Fruit fly (Drosophila melanogaster) whole organism, embryonic: Measurements from ENCODE around the gene CG15773.

Experiments used
- CG10147 ChIP-seq: fragments of 200-800 bp; sonication (Bioruptor generic); optimal IDR thresholded peaks from 2 replicates; lab custom pipeline; 2019; ENCODE audit warnings: missing biosample characterization, mild to moderate bottlenecking, missing genetic modification characterization, moderate library complexity
- CG10321 ChIP-seq: fragments of 200-800 bp; sonication (Bioruptor generic); IDR thresholded peaks from 2 replicates; pipeline ENCODE4 v1.3.6; 2022; ENCODE audit warnings: missing biosample characterization, missing genetic modification characterization
- CG11504 ChIP-seq: fragments of 200-800 bp; sonication (Bioruptor generic); optimal IDR thresholded peaks from 3 replicates; lab custom pipeline; 2019; ENCODE audit warnings: missing biosample characterization, mild to moderate bottlenecking, missing genetic modification characterization, moderate library complexity
- CG11723 ChIP-seq: fragments of 200-800 bp; sonication (Bioruptor generic); optimal IDR thresholded peaks from 2 replicates; lab custom pipeline; 2017; ENCODE audit warnings: missing biosample characterization, mild to moderate bottlenecking, missing genetic modification characterization
- CG13894 ChIP-seq: fragments of 200-800 bp; sonication (Bioruptor generic); optimal IDR thresholded peaks from 3 replicates; lab custom pipeline; 2018; ENCODE audit warnings: missing biosample characterization, mild to moderate bottlenecking, missing genetic modification characterization, moderate library complexity
- CG14014 ChIP-seq: fragments of 200-800 bp; sonication (Bioruptor generic); IDR thresholded peaks from 2 replicates; pipeline ENCODE4 v1.3.6; 2022; ENCODE audit warnings: missing biosample characterization, missing genetic modification characterization
- CG14050 ChIP-seq: fragments of 200-800 bp; sonication (Bioruptor generic); IDR thresholded peaks from 3 replicates; pipeline ENCODE4 v1.3.6; 2022; ENCODE audit warnings: missing biosample characterization, missing genetic modification characterization
- CG17328 ChIP-seq: fragments of 200-800 bp; sonication (Bioruptor generic); IDR thresholded peaks from 2 replicates; pipeline ENCODE4 v1.3.6; 2022; ENCODE audit warnings: missing biosample characterization, missing genetic modification characterization
- CG17829 ChIP-seq: fragments of 200-800 bp; optimal IDR thresholded peaks from 2 replicates; lab custom pipeline; 2019; ENCODE audit warnings: missing biosample characterization, mild to moderate bottlenecking, missing genetic modification characterization, moderate library complexity
- CG17912 ChIP-seq: fragments of 200-800 bp; sonication (Bioruptor generic); optimal IDR thresholded peaks from 2 replicates; lab custom pipeline; 2018; ENCODE audit warnings: missing biosample characterization, mild to moderate bottlenecking, missing genetic modification characterization
- CG2712 ChIP-seq: fragments of 200-800 bp; optimal IDR thresholded peaks from 3 replicates; lab custom pipeline; 2019; ENCODE audit warnings: missing biosample characterization, mild to moderate bottlenecking, missing genetic modification characterization, moderate library complexity
- CG30431 ChIP-seq: fragments of 200-800 bp; sonication (Bioruptor generic); optimal IDR thresholded peaks from 2 replicates; lab custom pipeline; 2017; ENCODE audit warnings: missing biosample characterization, missing genetic modification characterization
- CG6254 ChIP-seq: fragments of 200-800 bp; sonication (Bioruptor generic); optimal IDR thresholded peaks from 3 replicates; lab custom pipeline; 2017; ENCODE audit warnings: mild to moderate bottlenecking, missing biosample characterization, missing genetic modification reagents, missing genetic modification characterization
- CG6791 ChIP-seq: fragments of 200-800 bp; sonication (Bioruptor generic); IDR thresholded peaks from 3 replicates; pipeline ENCODE4 v1.3.6; 2022; ENCODE audit warnings: missing biosample characterization, missing genetic modification characterization; ENCODE audit not compliant: partially characterized antibody
- CG9797 ChIP-seq: fragments of 200-800 bp; sonication (Bioruptor generic); optimal IDR thresholded peaks from 3 replicates; lab custom pipeline; 2018; ENCODE audit warnings: missing biosample characterization, mild to moderate bottlenecking, missing genetic modification characterization
- Dref ChIP-seq: fragments of 200-800 bp; sonication (Bioruptor generic); IDR thresholded peaks from 2 replicates; pipeline ENCODE4 v1.3.6; 2022; ENCODE audit warnings: missing biosample characterization, missing genetic modification characterization
- E2f2 ChIP-seq: fragments of 200-800 bp; sonication (Bioruptor generic); IDR thresholded peaks from 2 replicates; pipeline ENCODE4 v1.3.6; 2022; ENCODE audit warnings: missing biosample characterization, missing genetic modification characterization
- HLH4C ChIP-seq: fragments of 200-800 bp; sonication (Bioruptor generic); IDR thresholded peaks from 3 replicates; pipeline ENCODE4 v1.3.6; 2022; ENCODE audit warnings: missing biosample characterization, missing genetic modification characterization; ENCODE audit not compliant: partially characterized antibody
- Hey ChIP-seq: fragments of 200-800 bp; sonication (Bioruptor generic); optimal IDR thresholded peaks from 3 replicates; lab custom pipeline; 2018; ENCODE audit warnings: missing biosample characterization, mild to moderate bottlenecking, missing genetic modification characterization
- HmgZ ChIP-seq: fragments of 200-800 bp; sonication (Bioruptor generic); optimal IDR thresholded peaks from 2 replicates; lab custom pipeline; 2018; ENCODE audit warnings: missing biosample characterization, mild to moderate bottlenecking, missing genetic modification characterization
- Hr3 ChIP-seq: fragments of 200-800 bp; sonication (Bioruptor generic); optimal IDR thresholded peaks from 3 replicates; lab custom pipeline; 2016; ENCODE audit warnings: missing biosample characterization, missing genetic modification characterization
- Lhr ChIP-seq: fragments of 200-800 bp; sonication (Bioruptor generic); optimal IDR thresholded peaks from 3 replicates; lab custom pipeline; 2017; ENCODE audit warnings: mild to moderate bottlenecking, missing biosample characterization, missing genetic modification reagents, missing genetic modification characterization
- MTF-1 ChIP-seq: fragments of 200-800 bp; sonication (Bioruptor generic); optimal IDR thresholded peaks from 2 replicates; lab custom pipeline; 2018; ENCODE audit warnings: missing biosample characterization, mild to moderate bottlenecking, missing genetic modification characterization, borderline replicate concordance
- Mad ChIP-seq: fragments of 200-800 bp; sonication (Bioruptor generic); optimal IDR thresholded peaks from 2 replicates; lab custom pipeline; 2016; ENCODE audit warnings: missing biosample characterization, missing genetic modification characterization
- Mes4 ChIP-seq: fragments of 200-800 bp; sonication (Bioruptor generic); optimal IDR thresholded peaks from 2 replicates; lab custom pipeline; 2016; ENCODE audit warnings: missing biosample characterization, missing genetic modification characterization
- NK7.1 ChIP-seq: fragments of 200-800 bp; sonication (Bioruptor generic); optimal IDR thresholded peaks from 3 replicates; lab custom pipeline; 2016; ENCODE audit warnings: missing biosample characterization, missing genetic modification characterization
- Scr ChIP-seq: fragments of 200-800 bp; sonication (Bioruptor generic); IDR thresholded peaks from 2 replicates; pipeline ENCODE4 v1.3.6; 2022; ENCODE audit warnings: missing biosample characterization, missing genetic modification characterization; ENCODE audit not compliant: partially characterized antibody
- bowl ChIP-seq: fragments of 200-800 bp; sonication (Bioruptor generic); IDR thresholded peaks from 2 replicates; pipeline ENCODE4 v1.3.6; 2022; ENCODE audit warnings: missing biosample characterization, missing genetic modification characterization
- cg ChIP-seq: fragments of 200-800 bp; sonication (Bioruptor generic); optimal IDR thresholded peaks from 3 replicates; lab custom pipeline; 2019; ENCODE audit warnings: missing biosample characterization, mild to moderate bottlenecking, missing genetic modification characterization, moderate library complexity
- en ChIP-seq: fragments of 200-800 bp; sonication (Bioruptor generic); optimal IDR thresholded peaks from 2 replicates; lab custom pipeline; 2016; ENCODE audit warnings: missing biosample characterization, missing genetic modification characterization
- eyg ChIP-seq: fragments of 200-800 bp; sonication (Bioruptor generic); optimal IDR thresholded peaks from 3 replicates; lab custom pipeline; 2016; ENCODE audit warnings: missing biosample characterization, missing genetic modification characterization
- fd96Cb ChIP-seq: fragments of 200-800 bp; sonication (Bioruptor generic); optimal IDR thresholded peaks from 2 replicates; lab custom pipeline; 2018; ENCODE audit warnings: missing biosample characterization, mild to moderate bottlenecking, missing genetic modification characterization, moderate library complexity
- ftz-f1 ChIP-seq: fragments of 200-800 bp; sonication (Bioruptor generic); optimal IDR thresholded peaks from 2 replicates; lab custom pipeline; 2016; ENCODE audit warnings: missing biosample characterization, missing genetic modification characterization
- grn ChIP-seq: fragments of 200-800 bp; sonication (Bioruptor generic); optimal IDR thresholded peaks from 3 replicates; lab custom pipeline; 2017; ENCODE audit warnings: missing biosample characterization, missing genetic modification characterization
- mld ChIP-seq: fragments of 200-800 bp; sonication (Bioruptor generic); IDR thresholded peaks from 3 replicates; pipeline ENCODE4 v1.3.6; 2022; ENCODE audit warnings: missing biosample characterization, missing genetic modification characterization; ENCODE audit not compliant: partially characterized antibody
- nau ChIP-seq: fragments of 200-800 bp; sonication (Bioruptor generic); optimal IDR thresholded peaks from 3 replicates; lab custom pipeline; 2017; ENCODE audit warnings: missing biosample characterization, mild to moderate bottlenecking, missing genetic modification characterization, missing genetic modification reagents
- p53 ChIP-seq: fragments of 200-800 bp; sonication (Bioruptor generic); optimal IDR thresholded peaks from 2 replicates; lab custom pipeline; 2016; ENCODE audit warnings: missing biosample characterization, missing genetic modification characterization
- prd ChIP-seq, 3 experiments: fragments of >200 bp in 2 of 3; fragments of 200-800 bp in 1 of 3; sonication (Bioruptor generic) in 1 of 3; optimal IDR thresholded peaks in 2 of 3; IDR thresholded peaks in 1 of 3; 2 replicates in 2 of 3; 3 replicates in 1 of 3; pipeline versions ENCODE4 v1.3.6 to Lab custom; 2017 to 2022; ENCODE audit warnings: missing biosample characterization in 1 of 3, missing genetic modification characterization in 1 of 3
- pzg ChIP-seq: fragments of 200-800 bp; sonication (Bioruptor generic); optimal IDR thresholded peaks from 3 replicates; lab custom pipeline; 2018; ENCODE audit warnings: missing biosample characterization, mild to moderate bottlenecking, missing genetic modification characterization, moderate library complexity
- ranshi ChIP-seq: fragments of 200-800 bp; sonication (Bioruptor generic); IDR thresholded peaks from 2 replicates; pipeline ENCODE4 v1.3.6; 2022; ENCODE audit warnings: missing biosample characterization, missing genetic modification characterization
- schlank ChIP-seq: fragments of 200-800 bp; sonication (Bioruptor generic); optimal IDR thresholded peaks from 2 replicates; lab custom pipeline; 2018; ENCODE audit warnings: missing biosample characterization, mild to moderate bottlenecking, missing genetic modification characterization
- so ChIP-seq: fragments of 200-800 bp; sonication (Bioruptor generic); IDR thresholded peaks from 3 replicates; pipeline ENCODE4 v1.3.6; 2022; ENCODE audit warnings: missing biosample characterization, missing genetic modification characterization
- toy ChIP-seq: fragments of 200-800 bp; sonication (Bioruptor generic); IDR thresholded peaks from 2 replicates; pipeline ENCODE4 v1.3.6; 2022; ENCODE audit warnings: missing biosample characterization, missing genetic modification characterization
- tup ChIP-seq: fragments of 200-800 bp; sonication (Bioruptor generic); optimal IDR thresholded peaks from 2 replicates; lab custom pipeline; 2016; ENCODE audit warnings: missing biosample characterization, mild to moderate bottlenecking, missing genetic modification characterization, moderate library complexity
- vfl ChIP-seq: fragments of 200-800 bp; sonication (Bioruptor generic); optimal IDR thresholded peaks from 2 replicates; lab custom pipeline; 2016; ENCODE audit warnings: missing biosample characterization, missing genetic modification characterization
- wdn ChIP-seq: fragments of 200-800 bp; sonication (Bioruptor generic); IDR thresholded peaks from 2 replicates; pipeline ENCODE4 v1.3.6; 2022; ENCODE audit warnings: missing biosample characterization, missing genetic modification characterization
- zf30C ChIP-seq: fragments of 200-800 bp; sonication (Bioruptor generic); optimal IDR thresholded peaks from 3 replicates; lab custom pipeline; 2018; ENCODE audit warnings: missing biosample characterization, mild to moderate bottlenecking, missing genetic modification characterization

The CG15773 gene

dm6 chrX:5746864-5747861 is 14.6 kb downstream of the CG15773 start, which contains the start of the genes IntS6 and Rtel1 (continued):
- TF ChIP-seq HLH4C (GFP tag; lab: Robert Waterston, UW) (peak; percentile 47; the same call in 1 of the 3 replicates), Scr (GFP tag; lab: Robert Waterston, UW) (no peak; the same call in 1 of the 2 replicates), CG11723 (peak; percentile 74), CG2712 (tag; lab: Kevin White, UChicago) (peak; percentile 86), HmgZ (tag; lab: Kevin White, UChicago) (peak; percentile 92), CG17912 (GFP tag; lab: Kevin White, UChicago) (peak; percentile 81), ranshi (GFP tag; lab: Robert Waterston, UW) (peak; percentile 90), vfl (GFP tag; lab: Kevin White, UChicago) (peak; percentile 80), grn (GFP tag; lab: Kevin White, UChicago) (peak; percentile 77), Mes4 (GFP tag; lab: Kevin White, UChicago) (peak; percentile 84), eyg (GFP tag; lab: Kevin White, UChicago) (peak; percentile 77), MTF-1 (peak; percentile 83), CG11504 (tag; lab: Kevin White, UChicago) (peak; percentile 90), E2f2 (GFP tag; lab: Robert Waterston, UW) (peak; percentile 62), toy (GFP tag; lab: Robert Waterston, UW) (peak; percentile 58; the same call in 1 of the 2 replicates), cg (GFP tag; lab: Kevin White, UChicago) (peak; percentile 98), Mad (GFP tag; lab: Kevin White, UChicago) (peak; percentile 80), wdn (GFP tag; lab: Robert Waterston, UW) (peak; percentile 84), nau (GFP tag; lab: Kevin White, UChicago) (peak; percentile 60), bowl (GFP tag; lab: Robert Waterston, UW) (peak; percentile 62; the same call in 1 of the 2 replicates), tup (GFP tag; lab: Kevin White, UChicago) (peak; percentile 72), Lhr (GFP tag; lab: Kevin White, UChicago) (peak; percentile 64), CG10147 (GFP tag; lab: Kevin White, UChicago) (peak; percentile 87), Dref (GFP tag; lab: Robert Waterston, UW) (peak; percentile 62), Hr3 (GFP tag; lab: Kevin White, UChicago) (peak; percentile 89), mld (GFP tag; lab: Robert Waterston, UW) (no peak), ftz-f1 (GFP tag; lab: Kevin White, UChicago) (no peak), CG14050 (GFP tag; lab: Robert Waterston, UW) (peak; percentile 81), zf30C (no peak), en (GFP tag; lab: Kevin White, UChicago) (peak; percentile 74), NK7.1 (GFP tag; lab: Kevin White, UChicago) (peak; percentile 75), fd96Cb (tag; lab: Kevin White, UChicago) (peak; percentile 88), p53 (GFP tag; lab: Kevin White, UChicago) (peak; percentile 70), CG6791 (GFP tag; lab: Robert Waterston, UW) (peak; percentile 31; the same call in 1 of the 3 replicates), schlank (tag; lab: Kevin White, UChicago) (peak; percentile 86), CG6254 (GFP tag; lab: Kevin White, UChicago) (peak; percentile 43), Hey (tag; lab: Kevin White, UChicago) (peak; percentile 67), CG14014 (GFP tag; lab: Robert Waterston, UW) (peak; percentile 93), CG13894 (tag; lab: Kevin White, UChicago) (peak; percentile 88), prd (optimal IDR thresholded peaks at IDR 0.05; lab: Kevin White, UChicago) (no peak), prd (GFP tag; IDR thresholded peaks at IDR 0.05; lab: Robert Waterston, UW) (peak; percentile 92), CG30431 (peak; percentile 87), CG10321 (GFP tag; lab: Robert Waterston, UW) (peak; percentile 96), CG9797 (GFP tag; lab: Kevin White, UChicago) (peak; percentile 84), CG17829 (peak; percentile 85), CG17328 (GFP tag; lab: Robert Waterston, UW) (peak; percentile 81), pzg (GFP tag; lab: Kevin White, UChicago) (peak; percentile 65), so (GFP tag; lab: Robert Waterston, UW) (peak; percentile 89; the same call in 2 of the 3 replicates)
